Worm (Caenorhabditis elegans) whole organism, late embryonic: ENCODE results near the gene ptr-18.

Source experiments
- K09A11.1 ChIP-seq: sonication (generic microtip); optimal IDR thresholded peaks from 2 replicates; lab custom pipeline; 2017; ENCODE audit warnings: antibody characterized with exemption, mild to moderate bottlenecking, missing genetic modification characterization, missing compliant biosample characterization; ENCODE audit not compliant: insufficient read depth
- Y22D7AL.16 ChIP-seq: sonication (generic microtip); optimal IDR thresholded peaks from 2 replicates; lab custom pipeline; 2016; ENCODE audit warnings: missing genetic modification characterization, missing compliant biosample characterization
- ama-1 ChIP-seq: fragments of 150-350 bp; optimal IDR thresholded peaks from 2 replicates; lab custom pipeline; 2014
- ceh-14 ChIP-seq: sonication (generic microtip); optimal IDR thresholded peaks from 2 replicates; lab custom pipeline; 2016; ENCODE audit warnings: missing genotype, missing genetic modification characterization, missing compliant biosample characterization
- ceh-18 ChIP-seq: sonication (generic microtip); optimal IDR thresholded peaks from 2 replicates; lab custom pipeline; 2016; ENCODE audit warnings: missing genetic modification characterization, missing compliant biosample characterization
- ceh-19 ChIP-seq: fragments of 200-800 bp; sonication (Bioruptor generic); optimal IDR thresholded peaks from 2 replicates; lab custom pipeline; 2018; ENCODE audit warnings: mild to moderate bottlenecking, missing genetic modification characterization, missing compliant biosample characterization
- ceh-2 ChIP-seq: sonication (generic microtip); optimal IDR thresholded peaks from 2 replicates; lab custom pipeline; 2016; ENCODE audit warnings: missing genotype, missing genetic modification characterization, missing compliant biosample characterization
- ceh-22 ChIP-seq: sonication (generic microtip); optimal IDR thresholded peaks from 2 replicates; lab custom pipeline; 2017; ENCODE audit warnings: missing biosample characterization, missing genetic modification characterization
- ceh-48 ChIP-seq: sonication (generic microtip); optimal IDR thresholded peaks from 2 replicates; lab custom pipeline; 2016; ENCODE audit warnings: missing genetic modification characterization, inconsistent platforms, missing compliant biosample characterization
- che-1 ChIP-seq: sonication (generic microtip); optimal IDR thresholded peaks from 2 replicates; lab custom pipeline; 2016; ENCODE audit warnings: mild to moderate bottlenecking, missing genetic modification characterization, missing compliant biosample characterization
- dmd-4 ChIP-seq: sonication (generic microtip); optimal IDR thresholded peaks from 2 replicates; lab custom pipeline; 2016; ENCODE audit warnings: borderline replicate concordance, missing genetic modification characterization, missing compliant biosample characterization
- ets-4 ChIP-seq: sonication (generic microtip); optimal IDR thresholded peaks from 2 replicates; lab custom pipeline; 2016; ENCODE audit warnings: missing genetic modification characterization, missing compliant biosample characterization
- eyg-1 ChIP-seq: sonication (generic microtip); optimal IDR thresholded peaks from 2 replicates; lab custom pipeline; 2016; ENCODE audit warnings: missing genotype, missing genetic modification characterization, missing compliant biosample characterization
- fkh-10 ChIP-seq: fragments of 150-350 bp; optimal IDR thresholded peaks from 2 replicates; lab custom pipeline; 2014; ENCODE audit warnings: missing biosample characterization, missing genetic modification reagents, missing genetic modification characterization
- fkh-6 ChIP-seq: sonication (generic microtip); optimal IDR thresholded peaks from 2 replicates; lab custom pipeline; 2016; ENCODE audit warnings: missing genetic modification characterization, missing compliant biosample characterization
- gmeb-2 ChIP-seq: sonication (generic microtip); optimal IDR thresholded peaks from 2 replicates; lab custom pipeline; 2016; ENCODE audit warnings: missing genetic modification characterization, inconsistent platforms, missing compliant biosample characterization
- hlh-6 ChIP-seq: sonication (generic microtip); optimal IDR thresholded peaks from 2 replicates; lab custom pipeline; 2016; ENCODE audit warnings: missing genotype, missing genetic modification characterization, missing compliant biosample characterization
- madf-2 ChIP-seq: sonication (generic microtip); optimal IDR thresholded peaks from 2 replicates; lab custom pipeline; 2017; ENCODE audit warnings: missing genetic modification characterization, missing compliant biosample characterization
- mec-3 ChIP-seq: sonication (generic microtip); optimal IDR thresholded peaks from 2 replicates; lab custom pipeline; 2016; ENCODE audit warnings: borderline replicate concordance, missing genetic modification characterization, missing compliant biosample characterization
- nfya-1 ChIP-seq: sonication (generic microtip); optimal IDR thresholded peaks from 2 replicates; lab custom pipeline; 2017; ENCODE audit warnings: missing genetic modification characterization, mild to moderate bottlenecking, missing compliant biosample characterization, antibody characterized with exemption, moderate library complexity
- nhr-11 ChIP-seq: fragments of 150-350 bp; optimal IDR thresholded peaks from 2 replicates; lab custom pipeline; 2014; ENCODE audit warnings: missing biosample characterization, missing genetic modification characterization
- nhr-232 ChIP-seq: sonication (generic microtip); optimal IDR thresholded peaks from 2 replicates; lab custom pipeline; 2016; ENCODE audit warnings: missing genetic modification characterization, missing compliant biosample characterization
- npax-4 ChIP-seq: sonication (generic microtip); optimal IDR thresholded peaks from 2 replicates; lab custom pipeline; 2016; ENCODE audit warnings: missing genetic modification characterization, missing compliant biosample characterization
- pha-4 ChIP-seq: fragments of 150-350 bp; optimal IDR thresholded peaks from 2 replicates; lab custom pipeline; 2018; ENCODE audit warnings: missing biosample characterization, missing genetic modification reagents, missing genetic modification characterization
- pros-1 ChIP-seq: fragments of 150-350 bp; optimal IDR thresholded peaks from 2 replicates; lab custom pipeline; 2014; ENCODE audit warnings: missing biosample characterization, missing genetic modification reagents, missing genetic modification characterization
- ref-2 ChIP-seq: sonication (generic microtip); optimal IDR thresholded peaks from 2 replicates; lab custom pipeline; 2016; ENCODE audit warnings: missing genetic modification characterization, missing compliant biosample characterization
- rnt-1 ChIP-seq: sonication (generic microtip); optimal IDR thresholded peaks from 2 replicates; lab custom pipeline; 2016; ENCODE audit warnings: missing genetic modification characterization, missing compliant biosample characterization
- sdc-2 ChIP-seq: sonication (generic microtip); optimal IDR thresholded peaks from 2 replicates; lab custom pipeline; 2016; ENCODE audit warnings: missing genotype, missing genetic modification characterization, missing compliant biosample characterization
- sox-4 ChIP-seq: sonication (generic microtip); optimal IDR thresholded peaks from 2 replicates; lab custom pipeline; 2017; ENCODE audit warnings: mild to moderate bottlenecking, missing genetic modification characterization, inconsistent platforms, missing compliant biosample characterization
- syd-9 ChIP-seq: sonication (generic microtip); optimal IDR thresholded peaks from 2 replicates; lab custom pipeline; 2016; ENCODE audit warnings: mild to moderate bottlenecking, missing genetic modification characterization, moderate library complexity, missing compliant biosample characterization
- tbx-2 ChIP-seq: sonication (generic microtip); optimal IDR thresholded peaks from 2 replicates; lab custom pipeline; 2016; ENCODE audit warnings: missing genetic modification characterization, missing compliant biosample characterization
- tbx-7 ChIP-seq: sonication (generic microtip); optimal IDR thresholded peaks from 2 replicates; lab custom pipeline; 2016; ENCODE audit warnings: missing genotype, missing genetic modification characterization, missing compliant biosample characterization
- unc-55 ChIP-seq: sonication (generic microtip); optimal IDR thresholded peaks from 2 replicates; lab custom pipeline; 2017; ENCODE audit warnings: missing biosample characterization, missing genetic modification reagents, missing genetic modification characterization
- zip-5 ChIP-seq: sonication (generic microtip); optimal IDR thresholded peaks from 2 replicates; lab custom pipeline; 2016; ENCODE audit warnings: missing genetic modification characterization, missing compliant biosample characterization

ptr-18 gene

ce11 chrII:12990191-12990590, 24.8 kb downstream of the ptr-18 start:
- TF ChIP-seq ceh-14 (tag; lab: Kevin White, UChicago), result no peak
- TF ChIP-seq fkh-10 (GFP tag; lab: Kevin White, UChicago), result no peak
- no peak for TF ChIP-seq madf-2 (tag; lab: Kevin White, UChicago)
- no peak for TF ChIP-seq pros-1
- TF ChIP-seq dmd-4 (tag; lab: Kevin White, UChicago), result no peak
- no peak for TF ChIP-seq rnt-1
- no peak for TF ChIP-seq tbx-2 (tag; lab: Kevin White, UChicago)
- TF ChIP-seq gmeb-2, result no peak
- TF ChIP-seq, all 69 proteins: peak for 0

- TF ChIP-seq ceh-18, result no peak
Observed at ce11 chrII:12990964-12991593, 25.7 kb downstream of the ptr-18 start.

ce11 chrII:12991594-12991993, 26.2 kb downstream of the ptr-18 start:
- TF ChIP-seq ceh-14 (tag; lab: Kevin White, UChicago), result no peak
- TF ChIP-seq syd-9 (tag; lab: Kevin White, UChicago), result no peak
- TF ChIP-seq tbx-7 (tag; lab: Kevin White, UChicago), result no peak
- no peak for TF ChIP-seq eyg-1
- no peak for TF ChIP-seq ceh-19 (GFP tag; lab: Kevin White, UChicago)
- no peak for TF ChIP-seq ets-4 (tag; lab: Kevin White, UChicago)
- TF ChIP-seq ama-1 (lab: Kevin White, UChicago), result no peak
- no peak for TF ChIP-seq ceh-22
- TF ChIP-seq unc-55 (GFP tag; lab: Kevin White, UChicago), result no peak
- no peak for TF ChIP-seq pros-1
- TF ChIP-seq zip-5 (tag; lab: Kevin White, UChicago), result no peak

ce11 chrII:12992193-12992592, 26.8 kb downstream of the ptr-18 start:
- TF ChIP-seq nhr-232 (tag; lab: Kevin White, UChicago) (no peak), tbx-7 (tag; lab: Kevin White, UChicago) (no peak), sdc-2 (tag; lab: Kevin White, UChicago) (no peak), nfya-1 (tag; lab: Kevin White, UChicago) (no peak), mec-3 (no peak), ceh-22 (no peak), sox-4 (no peak), ref-2 (tag; lab: Kevin White, UChicago) (no peak), hlh-6 (tag; lab: Kevin White, UChicago) (no peak), fkh-6 (tag; lab: Kevin White, UChicago) (no peak), Y22D7AL.16 (tag; lab: Kevin White, UChicago) (no peak), K09A11.1 (tag; lab: Kevin White, UChicago) (no peak), ceh-48 (no peak), ceh-2 (tag; lab: Kevin White, UChicago) (no peak), dmd-4 (tag; lab: Kevin White, UChicago) (no peak), madf-2 (tag; lab: Kevin White, UChicago) (no peak), nhr-11 (tag; lab: Kevin White, UChicago) (no peak), che-1 (tag; lab: Kevin White, UChicago) (no peak), pha-4 (tag; lab: Kevin White, UChicago) (no peak)
- TF ChIP-seq, all 69 proteins: peak for 0

- TF ChIP-seq npax-4 (tag; lab: Kevin White, UChicago), result no peak
- peak; percentile 12 for TF ChIP-seq ama-1 (lab: Kevin White, UChicago)
- TF ChIP-seq, all 69 proteins: peak for 1
Observed at ce11 chrII:12992980-12993379, 27.6 kb downstream of the ptr-18 start.
